Worm (Caenorhabditis elegans) whole organism, early embryonic: ENCODE measurements around the gene clec-43.

Experiments
- ama-1 ChIP-seq: fragments of 150-350 bp; optimal IDR thresholded peaks from 2 replicates; lab custom pipeline; 2014
- ets-7 ChIP-seq: sonication (generic microtip); optimal IDR thresholded peaks from 2 replicates; lab custom pipeline; 2016; ENCODE audit warnings: missing genotype, missing genetic modification characterization, missing compliant biosample characterization

ce11 chrII:927331-927730 lies 16.5 kb upstream of the clec-43 start, which contains the start of gene R07C3.13:
- no peak for TF ChIP-seq ets-7 (tag; lab: Kevin White, UChicago)
- no peak for TF ChIP-seq ama-1 (lab: Kevin White, UChicago)
